Fruit fly (Drosophila melanogaster): ENCODE measurements around the gene Rfk.

Gene Rfk

dm6 chr3R:7913139-7913538, at the start of gene Rfk:
Gene Rfk, minus strand, starts transcription at chr3R:7913290.
- TF ChIP-seq Sin3A (optimal IDR thresholded peaks at IDR 0.05) (no peak), ttk (optimal IDR thresholded peaks at IDR 0.05) (no peak), insv (optimal IDR thresholded peaks at IDR 0.05) (no peak), h (optimal IDR thresholded peaks at IDR 0.05) (no peak), psq (optimal IDR thresholded peaks at IDR 0.05) (no peak), Myc (optimal IDR thresholded peaks at IDR 0.05) (no peak)

dm6 chr3R:7961348-7961747, 48.3 kb upstream of the Rfk start:
- no peak for TF ChIP-seq Sin3A (optimal IDR thresholded peaks at IDR 0.05)

dm6 chr3R:7957008-7957407, 43.9 kb upstream of the Rfk start:
- no peak for TF ChIP-seq insv (optimal IDR thresholded peaks at IDR 0.05)
- TF ChIP-seq Myc (optimal IDR thresholded peaks at IDR 0.05), result no peak
- no peak for TF ChIP-seq ttk (optimal IDR thresholded peaks at IDR 0.05)
- TF ChIP-seq h (optimal IDR thresholded peaks at IDR 0.05), result no peak
- TF ChIP-seq Sin3A (optimal IDR thresholded peaks at IDR 0.05), result no peak
- TF ChIP-seq psq (optimal IDR thresholded peaks at IDR 0.05), result no peak

- TF ChIP-seq h (optimal IDR thresholded peaks at IDR 0.05), result no peak
- no peak for TF ChIP-seq insv (optimal IDR thresholded peaks at IDR 0.05)
- TF ChIP-seq ttk (optimal IDR thresholded peaks at IDR 0.05), result no peak
- no peak for TF ChIP-seq psq (optimal IDR thresholded peaks at IDR 0.05)
- TF ChIP-seq Myc (optimal IDR thresholded peaks at IDR 0.05), result no peak
- TF ChIP-seq Sin3A (optimal IDR thresholded peaks at IDR 0.05), result no peak
Measured at dm6 chr3R:7954477-7954876, 41.4 kb upstream of the Rfk start.

- TF ChIP-seq Sin3A (optimal IDR thresholded peaks at IDR 0.05), result no peak
- no peak for TF ChIP-seq ttk (optimal IDR thresholded peaks at IDR 0.05)
- TF ChIP-seq psq (optimal IDR thresholded peaks at IDR 0.05), result no peak
- TF ChIP-seq Myc (optimal IDR thresholded peaks at IDR 0.05), result no peak
- TF ChIP-seq insv (optimal IDR thresholded peaks at IDR 0.05), result no peak
- TF ChIP-seq h (optimal IDR thresholded peaks at IDR 0.05), result no peak
Measured at dm6 chr3R:7953041-7953788, 40.1 kb upstream of the Rfk start.

- TF ChIP-seq ttk (optimal IDR thresholded peaks at IDR 0.05) (no peak), insv (optimal IDR thresholded peaks at IDR 0.05) (no peak), Sin3A (optimal IDR thresholded peaks at IDR 0.05) (no peak), h (optimal IDR thresholded peaks at IDR 0.05) (no peak), Myc (optimal IDR thresholded peaks at IDR 0.05) (no peak), psq (optimal IDR thresholded peaks at IDR 0.05) (no peak)
Measured at dm6 chr3R:7950147-7950546, 37.1 kb upstream of the Rfk start.

- TF ChIP-seq insv (optimal IDR thresholded peaks at IDR 0.05) (no peak), psq (optimal IDR thresholded peaks at IDR 0.05) (no peak), Sin3A (optimal IDR thresholded peaks at IDR 0.05) (no peak), Myc (optimal IDR thresholded peaks at IDR 0.05) (no peak), ttk (optimal IDR thresholded peaks at IDR 0.05) (no peak), h (optimal IDR thresholded peaks at IDR 0.05) (no peak)
Measured at dm6 chr3R:7947349-7947748, 34.3 kb upstream of the Rfk start.

- no peak for TF ChIP-seq psq (optimal IDR thresholded peaks at IDR 0.05)
- no peak for TF ChIP-seq Myc (optimal IDR thresholded peaks at IDR 0.05)
- TF ChIP-seq h (optimal IDR thresholded peaks at IDR 0.05), result no peak
- TF ChIP-seq ttk (optimal IDR thresholded peaks at IDR 0.05), result no peak
- TF ChIP-seq Sin3A (optimal IDR thresholded peaks at IDR 0.05), result no peak
- no peak for TF ChIP-seq insv (optimal IDR thresholded peaks at IDR 0.05)
Measured at dm6 chr3R:7944699-7945349, 31.7 kb upstream of the Rfk start.

- TF ChIP-seq psq (optimal IDR thresholded peaks at IDR 0.05) (no peak), Sin3A (optimal IDR thresholded peaks at IDR 0.05) (no peak), Myc (optimal IDR thresholded peaks at IDR 0.05) (no peak), h (optimal IDR thresholded peaks at IDR 0.05) (no peak), insv (optimal IDR thresholded peaks at IDR 0.05) (no peak)
Measured at dm6 chr3R:7936786-7937363, 23.8 kb upstream of the Rfk start.

- TF ChIP-seq psq (optimal IDR thresholded peaks at IDR 0.05) (no peak), insv (optimal IDR thresholded peaks at IDR 0.05) (no peak), ttk (optimal IDR thresholded peaks at IDR 0.05) (no peak), Sin3A (optimal IDR thresholded peaks at IDR 0.05) (no peak), Myc (optimal IDR thresholded peaks at IDR 0.05) (no peak), h (optimal IDR thresholded peaks at IDR 0.05) (no peak)
Measured at dm6 chr3R:7926354-7926753, 13.3 kb upstream of the Rfk start.

dm6 chr3R:7920196-7920595, 7.1 kb upstream of the Rfk start, which contains the start of the genes CG10445 and lds:
Gene CG10445, minus strand, starts transcription at chr3R:7920299.
Gene lds, plus strand, starts transcription at chr3R:7920431.
- no peak for TF ChIP-seq psq (optimal IDR thresholded peaks at IDR 0.05)
- TF ChIP-seq insv (optimal IDR thresholded peaks at IDR 0.05), result no peak
- no peak for TF ChIP-seq ttk (optimal IDR thresholded peaks at IDR 0.05)
- TF ChIP-seq Sin3A (optimal IDR thresholded peaks at IDR 0.05), result no peak
- no peak for TF ChIP-seq h (optimal IDR thresholded peaks at IDR 0.05)
- TF ChIP-seq Myc (optimal IDR thresholded peaks at IDR 0.05), result no peak

dm6 chr3R:7913551-7913950, 461 bp upstream of the Rfk start, which contains the start of gene kipf:
Gene kipf, plus strand, starts transcription at chr3R:7913851.
- TF ChIP-seq Myc (optimal IDR thresholded peaks at IDR 0.05), result no peak
- no peak for TF ChIP-seq insv (optimal IDR thresholded peaks at IDR 0.05)
- no peak for TF ChIP-seq Sin3A (optimal IDR thresholded peaks at IDR 0.05)
- TF ChIP-seq ttk (optimal IDR thresholded peaks at IDR 0.05), result no peak
- TF ChIP-seq h (optimal IDR thresholded peaks at IDR 0.05), result no peak
- no peak for TF ChIP-seq psq (optimal IDR thresholded peaks at IDR 0.05)

Measured in Kc167 (cell line).